Fruit fly (Drosophila melanogaster) whole organism, embryonic: ENCODE results near the gene Pc.

Source experiments
- ATbp ChIP-seq: fragments of 200-800 bp; sonication (Bioruptor generic); optimal IDR thresholded peaks from 2 replicates; lab custom pipeline; 2017; ENCODE audit warnings: missing biosample characterization, mild to moderate bottlenecking, missing genetic modification characterization, missing genetic modification reagents
- Bgb ChIP-seq: fragments of 200-800 bp; sonication (Bioruptor generic); IDR thresholded peaks from 2 replicates; pipeline ENCODE4 v1.3.6; 2022; ENCODE audit warnings: missing biosample characterization, missing genetic modification characterization; ENCODE audit not compliant: partially characterized antibody
- CG12769 ChIP-seq: fragments of 200-800 bp; sonication (Bioruptor generic); optimal IDR thresholded peaks from 2 replicates; lab custom pipeline; 2019; ENCODE audit warnings: missing biosample characterization, mild to moderate bottlenecking, missing genetic modification characterization, moderate library complexity
- CG13123 ChIP-seq: fragments of 200-800 bp; sonication (Bioruptor generic); optimal IDR thresholded peaks from 2 replicates; lab custom pipeline; 2016; ENCODE audit warnings: missing biosample characterization, missing genetic modification characterization
- CG13424 ChIP-seq: fragments of 200-800 bp; sonication (Bioruptor generic); optimal IDR thresholded peaks from 2 replicates; lab custom pipeline; 2019; ENCODE audit warnings: missing biosample characterization, mild to moderate bottlenecking, missing genetic modification characterization, moderate library complexity
- CG17186 ChIP-seq: fragments of 200-800 bp; sonication (Bioruptor generic); optimal IDR thresholded peaks from 3 replicates; lab custom pipeline; 2017; ENCODE audit warnings: missing biosample characterization, missing genetic modification reagents, missing genetic modification characterization
- CG17802 ChIP-seq: fragments of 200-800 bp; sonication (Bioruptor generic); optimal IDR thresholded peaks from 2 replicates; lab custom pipeline; 2018; ENCODE audit warnings: missing biosample characterization, mild to moderate bottlenecking, missing genetic modification characterization, moderate library complexity
- CG17912 ChIP-seq: fragments of 200-800 bp; sonication (Bioruptor generic); optimal IDR thresholded peaks from 2 replicates; lab custom pipeline; 2018; ENCODE audit warnings: missing biosample characterization, mild to moderate bottlenecking, missing genetic modification characterization
- CG18599 ChIP-seq: fragments of 200-800 bp; sonication (Bioruptor generic); optimal IDR thresholded peaks from 3 replicates; lab custom pipeline; 2017; ENCODE audit warnings: missing biosample characterization, missing genetic modification characterization, mild to moderate bottlenecking, moderate library complexity, missing genetic modification reagents
- CG2116 ChIP-seq: fragments of 200-800 bp; sonication (Bioruptor generic); optimal IDR thresholded peaks from 3 replicates; lab custom pipeline; 2018; ENCODE audit warnings: missing biosample characterization, mild to moderate bottlenecking, missing genetic modification characterization
- CG3163 ChIP-seq: fragments of 200-800 bp; sonication (Bioruptor generic); optimal IDR thresholded peaks from 3 replicates; lab custom pipeline; 2016; ENCODE audit warnings: missing biosample characterization, missing genetic modification characterization
- CG34376 ChIP-seq: fragments of 200-800 bp; sonication (Bioruptor generic); optimal IDR thresholded peaks from 2 replicates; lab custom pipeline; 2018; ENCODE audit warnings: missing biosample characterization, mild to moderate bottlenecking, missing genetic modification characterization
- CG42726 ChIP-seq: fragments of 200-800 bp; sonication (Bioruptor generic); IDR thresholded peaks from 2 replicates; pipeline ENCODE4 v1.3.6; 2022; ENCODE audit warnings: missing biosample characterization, missing genetic modification characterization; ENCODE audit not compliant: partially characterized antibody
- CG4730 ChIP-seq: fragments of 200-800 bp; sonication (Bioruptor generic); IDR thresholded peaks from 2 replicates; pipeline ENCODE4 v1.3.6; 2022; ENCODE audit warnings: missing biosample characterization, missing genetic modification characterization
- CG6175 ChIP-seq: fragments of 200-800 bp; sonication (Bioruptor generic); IDR thresholded peaks from 3 replicates; pipeline ENCODE4 v1.3.6; 2022; ENCODE audit warnings: missing biosample characterization, missing genetic modification characterization
- CG7556 ChIP-seq: fragments of 200-800 bp; sonication (Bioruptor generic); optimal IDR thresholded peaks from 2 replicates; lab custom pipeline; 2017; ENCODE audit warnings: missing biosample characterization, mild to moderate bottlenecking, missing genetic modification characterization
- CG8478 ChIP-seq: fragments of >200 bp; optimal IDR thresholded peaks from 2 replicates; lab custom pipeline; 2018
- Dbx ChIP-seq: fragments of 200-800 bp; sonication (Bioruptor generic); IDR thresholded peaks from 3 replicates; pipeline ENCODE4 v1.3.6; 2022; ENCODE audit warnings: missing biosample characterization, missing genetic modification characterization
- Deaf1 ChIP-seq: fragments of 200-800 bp; optimal IDR thresholded peaks from 3 replicates; lab custom pipeline; 2019; ENCODE audit warnings: missing biosample characterization, mild to moderate bottlenecking, missing genetic modification characterization, moderate library complexity
- Hey ChIP-seq: fragments of 200-800 bp; sonication (Bioruptor generic); optimal IDR thresholded peaks from 3 replicates; lab custom pipeline; 2018; ENCODE audit warnings: missing biosample characterization, mild to moderate bottlenecking, missing genetic modification characterization
- HmgZ ChIP-seq: fragments of 200-800 bp; sonication (Bioruptor generic); optimal IDR thresholded peaks from 2 replicates; lab custom pipeline; 2018; ENCODE audit warnings: missing biosample characterization, mild to moderate bottlenecking, missing genetic modification characterization
- Kr ChIP-seq: fragments of 200-800 bp; sonication (Bioruptor generic); optimal IDR thresholded peaks from 2 replicates; lab custom pipeline; 2017; ENCODE audit warnings: missing biosample characterization, mild to moderate bottlenecking, missing genetic modification characterization
- Mad ChIP-seq: fragments of 200-800 bp; sonication (Bioruptor generic); optimal IDR thresholded peaks from 2 replicates; lab custom pipeline; 2016; ENCODE audit warnings: missing biosample characterization, missing genetic modification characterization
- Med ChIP-seq: fragments of 200-800 bp; sonication (Bioruptor generic); peaks from one replicate; lab custom pipeline; 2016; ENCODE audit warnings: missing biosample characterization, missing genetic modification characterization, mild to moderate bottlenecking, inconsistent platforms, moderate library complexity
- NFAT ChIP-seq: fragments of 200-800 bp; sonication (Bioruptor generic); IDR thresholded peaks from 2 replicates; pipeline ENCODE4 v1.3.6; 2022; ENCODE audit warnings: missing biosample characterization, missing genetic modification characterization
- Neu2 ChIP-seq: fragments of 200-800 bp; sonication (Bioruptor generic); optimal IDR thresholded peaks from 3 replicates; lab custom pipeline; 2016; ENCODE audit warnings: missing biosample characterization, missing genetic modification characterization, borderline replicate concordance
- NfI ChIP-seq: fragments of 200-800 bp; sonication (Bioruptor generic); optimal IDR thresholded peaks from 3 replicates; lab custom pipeline; 2018; ENCODE audit warnings: missing biosample characterization, mild to moderate bottlenecking, missing genetic modification characterization, moderate library complexity
- Ptx1 ChIP-seq: fragments of 200-800 bp; sonication (Bioruptor generic); IDR thresholded peaks from 2 replicates; pipeline ENCODE4 v1.3.6; 2022; ENCODE audit warnings: missing biosample characterization, missing genetic modification characterization
- Six4 ChIP-seq: fragments of 200-800 bp; sonication (Bioruptor generic); optimal IDR thresholded peaks from 2 replicates; lab custom pipeline; 2016; ENCODE audit warnings: missing biosample characterization, missing genetic modification characterization
- crol ChIP-seq: fragments of 200-800 bp; sonication (Bioruptor generic); IDR thresholded peaks from 2 replicates; pipeline ENCODE4 v1.3.6; 2022; ENCODE audit warnings: missing biosample characterization, missing genetic modification characterization
- ftz-f1 ChIP-seq: fragments of 200-800 bp; sonication (Bioruptor generic); optimal IDR thresholded peaks from 2 replicates; lab custom pipeline; 2016; ENCODE audit warnings: missing biosample characterization, missing genetic modification characterization
- grau ChIP-seq: fragments of 200-800 bp; optimal IDR thresholded peaks from 3 replicates; lab custom pipeline; 2019; ENCODE audit warnings: missing biosample characterization, mild to moderate bottlenecking, missing genetic modification characterization, moderate library complexity
- grn ChIP-seq: fragments of 200-800 bp; sonication (Bioruptor generic); optimal IDR thresholded peaks from 3 replicates; lab custom pipeline; 2017; ENCODE audit warnings: missing biosample characterization, missing genetic modification characterization
- her ChIP-seq: fragments of 200-800 bp; sonication (Bioruptor generic); optimal IDR thresholded peaks from 2 replicates; lab custom pipeline; 2016; ENCODE audit warnings: missing biosample characterization, missing genetic modification characterization
- lilli ChIP-seq: fragments of 200-800 bp; sonication (Bioruptor generic); optimal IDR thresholded peaks from 3 replicates; lab custom pipeline; 2016; ENCODE audit warnings: missing biosample characterization, missing genetic modification characterization
- lmd ChIP-seq: fragments of 200-800 bp; sonication (Bioruptor generic); IDR thresholded peaks from 2 replicates; pipeline ENCODE4 v1.3.6; 2022; ENCODE audit warnings: missing biosample characterization, missing genetic modification characterization
- maf-S ChIP-seq: fragments of 200-800 bp; sonication (Bioruptor generic); optimal IDR thresholded peaks from 2 replicates; lab custom pipeline; 2016; ENCODE audit warnings: missing biosample characterization, missing genetic modification characterization
- pan ChIP-seq, 4 experiments: fragments of >200 bp in 3 of 4; fragments of 200-800 bp in 1 of 4; sonication (Bioruptor generic) in 1 of 4; optimal IDR thresholded peaks in 3 of 4; IDR thresholded peaks in 1 of 4; 2 replicates each; pipeline versions ENCODE4 v1.3.6 to Lab custom; 2017 to 2022; ENCODE audit warnings: missing biosample characterization in 2 of 4, missing genetic modification characterization in 2 of 4, mixed read lengths in 1 of 4
- phol ChIP-seq: fragments of 200-800 bp; sonication (Bioruptor generic); optimal IDR thresholded peaks from 3 replicates; lab custom pipeline; 2018; ENCODE audit warnings: missing biosample characterization, mild to moderate bottlenecking, missing genetic modification characterization, moderate library complexity
- pum ChIP-seq: fragments of 200-800 bp; sonication (Bioruptor generic); optimal IDR thresholded peaks from 2 replicates; lab custom pipeline; 2016; ENCODE audit warnings: missing biosample characterization, missing genetic modification characterization
- sr ChIP-seq: fragments of 200-800 bp; sonication (Bioruptor generic); IDR thresholded peaks from 3 replicates; pipeline ENCODE4 v1.3.6; 2022; ENCODE audit warnings: missing biosample characterization, missing genetic modification characterization
- sug ChIP-seq: fragments of 200-800 bp; optimal IDR thresholded peaks from 2 replicates; lab custom pipeline; 2019; ENCODE audit warnings: missing biosample characterization, mild to moderate bottlenecking, missing genetic modification characterization, moderate library complexity
- tgo ChIP-seq: fragments of 200-800 bp; sonication (Bioruptor generic); IDR thresholded peaks from 3 replicates; pipeline ENCODE4 v1.3.6; 2022; ENCODE audit warnings: missing biosample characterization, missing genetic modification characterization
- trem ChIP-seq: fragments of 200-800 bp; optimal IDR thresholded peaks from 3 replicates; lab custom pipeline; 2019; ENCODE audit warnings: missing biosample characterization, mild to moderate bottlenecking, missing genetic modification characterization, moderate library complexity
- tup ChIP-seq: fragments of 200-800 bp; sonication (Bioruptor generic); optimal IDR thresholded peaks from 2 replicates; lab custom pipeline; 2016; ENCODE audit warnings: missing biosample characterization, mild to moderate bottlenecking, missing genetic modification characterization, moderate library complexity
- vnd ChIP-seq: fragments of 200-800 bp; sonication (Bioruptor generic); IDR thresholded peaks from 3 replicates; pipeline ENCODE4 v1.3.6; 2022; ENCODE audit warnings: missing biosample characterization, missing genetic modification characterization; ENCODE audit not compliant: partially characterized antibody
- wor ChIP-seq: fragments of 200-800 bp; sonication (Bioruptor generic); IDR thresholded peaks from 2 replicates; pipeline ENCODE4 v1.3.6; 2022; ENCODE audit warnings: missing biosample characterization, missing genetic modification characterization
- zf30C ChIP-seq: fragments of 200-800 bp; sonication (Bioruptor generic); optimal IDR thresholded peaks from 3 replicates; lab custom pipeline; 2018; ENCODE audit warnings: missing biosample characterization, mild to moderate bottlenecking, missing genetic modification characterization

Pc gene

DNA sequence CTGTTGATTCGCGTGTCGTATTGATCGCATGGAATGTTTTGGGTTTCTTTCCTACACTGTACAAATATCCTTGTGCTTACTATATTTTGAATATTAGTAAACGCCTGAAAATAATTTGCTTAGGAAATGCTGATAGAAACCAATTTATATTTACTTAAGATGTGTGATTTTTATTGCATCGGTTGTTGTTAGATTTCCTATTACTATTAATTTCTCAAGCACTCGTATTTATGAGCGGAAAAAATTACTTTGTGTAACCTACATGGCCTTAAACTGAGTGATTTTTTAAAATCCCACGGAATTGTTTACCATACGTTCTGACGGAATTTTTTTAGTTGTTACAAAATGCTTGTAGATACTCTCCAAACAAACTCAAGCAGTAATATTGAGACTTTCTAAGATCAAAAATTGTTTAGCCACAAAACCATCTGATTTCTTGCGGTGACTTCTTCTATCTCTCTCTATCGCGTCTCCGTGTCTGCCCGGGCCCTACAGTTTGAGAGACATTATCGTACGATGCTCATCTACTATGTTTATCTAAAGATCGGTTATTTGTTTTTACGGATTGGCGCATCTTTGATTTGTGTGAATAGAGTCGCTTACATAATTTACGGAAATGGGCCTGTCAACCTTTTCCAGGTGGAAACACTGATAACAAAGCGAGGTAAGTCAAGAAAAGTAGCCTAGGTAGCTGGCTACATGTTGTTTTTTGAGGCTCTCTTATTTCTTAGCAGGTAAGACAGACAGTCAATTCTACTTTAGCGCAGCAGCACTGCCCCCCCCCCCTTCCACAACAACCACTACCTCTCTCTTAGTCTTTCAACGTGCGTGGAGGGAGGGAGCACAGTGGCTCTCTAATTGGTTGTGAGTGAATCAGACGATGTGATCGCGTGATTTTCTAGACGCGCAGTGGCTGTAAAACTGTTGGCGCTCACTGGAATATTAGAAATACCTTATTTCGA is 41.2 kb downstream of the Pc start (continued):
- peak; percentile 36 for TF ChIP-seq CG18599
- TF ChIP-seq her (GFP tag; lab: Kevin White, UChicago) = peak; percentile 1
- TF ChIP-seq CG8478 (lab: Kevin White, UChicago) = no peak
- TF ChIP-seq CG17912 (GFP tag; lab: Kevin White, UChicago) = no peak
- TF ChIP-seq pum (GFP tag; lab: Kevin White, UChicago) = peak; percentile 55
- TF ChIP-seq Dbx = no peak; the same call in 2 of the 3 replicates
- peak; percentile 80 for TF ChIP-seq CG7556 (GFP tag; lab: Kevin White, UChicago)
- TF ChIP-seq tgo = peak; percentile 58; the same call in 2 of the 3 replicates
- TF ChIP-seq CG2116 (GFP tag; lab: Kevin White, UChicago) = peak; percentile 24
- peak; percentile 96 for TF ChIP-seq crol (GFP tag; lab: Robert Waterston, UW)
- TF ChIP-seq CG4730 (GFP tag; lab: Robert Waterston, UW) = no peak
- no peak for TF ChIP-seq Mad (GFP tag; lab: Kevin White, UChicago)
- no peak for TF ChIP-seq trem (tag; lab: Kevin White, UChicago)
- peak; percentile 63 for TF ChIP-seq CG13424 (tag; lab: Kevin White, UChicago)
- peak; percentile 79 for TF ChIP-seq phol (tag; lab: Kevin White, UChicago)
- TF ChIP-seq maf-S (GFP tag; lab: Kevin White, UChicago) = peak; percentile 37
- peak; percentile 85 for TF ChIP-seq zf30C
- peak; percentile 64 for TF ChIP-seq lilli (GFP tag; lab: Kevin White, UChicago)
- no peak for TF ChIP-seq Six4 (GFP tag; lab: Kevin White, UChicago)
- peak; percentile 60 for TF ChIP-seq Ptx1 (GFP tag; lab: Robert Waterston, UW)
- peak; percentile 26 for TF ChIP-seq Neu2 (GFP tag; lab: Kevin White, UChicago)
- peak; percentile 29; the same call in 1 of the 2 replicates for TF ChIP-seq Bgb (GFP tag; lab: Robert Waterston, UW)
- peak; percentile 87 for TF ChIP-seq CG3163 (GFP tag; lab: Kevin White, UChicago)
- peak; percentile 29 for TF ChIP-seq ATbp (GFP tag; lab: Kevin White, UChicago)
- no peak for TF ChIP-seq ftz-f1 (GFP tag; lab: Kevin White, UChicago)
- TF ChIP-seq grau (tag; lab: Kevin White, UChicago) = peak; percentile 72
- TF ChIP-seq Kr (GFP tag; lab: Kevin White, UChicago) = no peak
- TF ChIP-seq CG13123 (GFP tag; lab: Kevin White, UChicago) = no peak
- TF ChIP-seq NfI (GFP tag; lab: Kevin White, UChicago) = peak; percentile 30
- TF ChIP-seq CG17802 (tag; lab: Kevin White, UChicago) = peak; percentile 35

DNA sequence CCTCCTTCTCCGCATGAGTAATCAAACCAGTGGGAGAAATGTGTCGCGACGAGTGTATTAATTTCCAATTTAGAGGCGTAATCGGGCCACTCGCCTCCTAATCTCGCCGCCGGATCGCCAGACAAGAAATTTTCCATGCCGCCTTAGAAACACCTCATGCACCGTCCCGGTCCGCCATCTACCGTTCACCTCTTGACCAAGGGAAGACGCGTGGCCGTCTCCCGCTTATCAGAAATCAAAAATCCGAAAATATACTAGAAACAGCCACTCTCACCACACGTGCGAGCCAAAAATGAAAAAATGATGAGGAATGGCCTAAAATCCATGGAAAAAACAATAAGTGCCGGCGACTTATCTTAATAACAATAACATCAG is 41.9 kb downstream of the Pc start:
- TF ChIP-seq tup (GFP tag; lab: Kevin White, UChicago) = no peak
- TF ChIP-seq HmgZ = no peak
- 0 out of 3 replicates have a peak, but pooled peaks have one; percentile 2 for TF ChIP-seq sr (GFP tag; lab: Robert Waterston, UW)
- peak; percentile 18; the same call in 1 of the 2 replicates for TF ChIP-seq NFAT (GFP tag; lab: Robert Waterston, UW)
- peak; percentile 61 for TF ChIP-seq CG34376 (GFP tag; lab: Kevin White, UChicago)
- peak; percentile 92 for TF ChIP-seq grn (GFP tag; lab: Kevin White, UChicago)
- TF ChIP-seq pan (optimal IDR thresholded peaks at IDR 0.05; lab: Kevin White, UChicago) = no peak
- TF ChIP-seq pan (GFP tag; optimal IDR thresholded peaks at IDR 0.05 in 1 of 2, IDR thresholded peaks at IDR 0.05 in 1 of 2) = peak in 1 of 2 experiments; percentile 19
- no peak for TF ChIP-seq maf-S (GFP tag; lab: Kevin White, UChicago)
- no peak for TF ChIP-seq lmd (GFP tag; lab: Robert Waterston, UW)
- peak; percentile 65 for TF ChIP-seq Med
- 0 out of 3 replicates have a peak, but pooled peaks have one; percentile 38 for TF ChIP-seq vnd
- TF ChIP-seq CG12769 (tag; lab: Kevin White, UChicago) = peak; percentile 45
- TF ChIP-seq CG42726 (GFP tag; lab: Robert Waterston, UW) = 0 out of 2 replicates have a peak, but pooled peaks have one; percentile 14
- peak; percentile 59 for TF ChIP-seq Hey (tag; lab: Kevin White, UChicago)
- 0 out of 3 replicates have a peak, but pooled peaks have one; percentile 37 for TF ChIP-seq CG6175 (GFP tag; lab: Robert Waterston, UW)
- no peak for TF ChIP-seq wor (GFP tag; lab: Robert Waterston, UW)
- TF ChIP-seq CG17186 = no peak
- peak; percentile 67 for TF ChIP-seq sug (tag; lab: Kevin White, UChicago)
- no peak for TF ChIP-seq Deaf1 (tag; lab: Kevin White, UChicago)
